Worm (Caenorhabditis elegans): ENCODE results near the gene Y38H6C.13.

DNA sequence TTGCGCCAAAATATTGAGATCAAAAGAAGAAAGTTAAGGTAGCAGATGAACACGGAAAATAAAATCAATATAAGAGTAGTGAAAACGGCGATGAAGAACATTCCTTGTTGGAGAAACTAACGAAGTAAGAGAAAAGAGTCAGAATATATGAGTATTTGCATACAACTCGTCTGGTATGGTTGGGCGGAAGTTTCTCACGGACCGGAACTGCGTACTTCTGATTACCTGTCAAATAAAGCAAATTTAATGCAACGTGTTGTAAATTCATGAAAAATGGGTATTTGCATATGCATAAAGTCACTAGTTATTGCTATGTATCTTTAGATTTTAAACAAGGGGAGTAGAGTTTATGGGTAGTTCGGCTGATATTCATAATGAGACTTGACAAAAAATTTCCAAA is 38.5 kb upstream of the Y38H6C.13 start, which contains the start of gene srbc-78:
- TF ChIP-seq dao-5 (tag; optimal IDR thresholded peaks at IDR 0.05) (no peak), him-1 (tag; optimal IDR thresholded peaks at IDR 0.05) (no peak)
